Worm (Caenorhabditis elegans) whole organism, L3 larva: Measurements from ENCODE around the gene W02D7.8.

Experiments
- ZK546.5 ChIP-seq: sonication (generic microtip); optimal IDR thresholded peaks from 2 replicates; lab custom pipeline; 2017; ENCODE audit warnings: missing biosample characterization, missing genetic modification characterization
- ama-1 ChIP-seq: fragments of 150-350 bp; optimal IDR thresholded peaks from 2 replicates; lab custom pipeline; 2018
- ceh-16 ChIP-seq: sonication (generic microtip); optimal IDR thresholded peaks from 2 replicates; lab custom pipeline; 2017; ENCODE audit warnings: missing biosample characterization, missing genetic modification characterization
- ceh-28 ChIP-seq: fragments of 150-350 bp; optimal IDR thresholded peaks from 2 replicates; lab custom pipeline; 2014; ENCODE audit warnings: missing biosample characterization, missing genetic modification reagents, missing genetic modification characterization
- ceh-82 ChIP-seq: fragments of 150-350 bp; optimal IDR thresholded peaks from 2 replicates; lab custom pipeline; 2014; ENCODE audit warnings: missing biosample characterization, missing genetic modification characterization
- ceh-9 ChIP-seq: sonication (generic microtip); optimal IDR thresholded peaks from 2 replicates; lab custom pipeline; 2018; ENCODE audit warnings: missing biosample characterization, missing genetic modification characterization
- daf-12 ChIP-seq: fragments of 150-350 bp; optimal IDR thresholded peaks from 2 replicates; lab custom pipeline; 2014; ENCODE audit warnings: missing biosample characterization, missing genetic modification reagents, missing genetic modification characterization
- egl-5 ChIP-seq: fragments of 150-350 bp; optimal IDR thresholded peaks from 2 replicates; lab custom pipeline; 2017; ENCODE audit warnings: missing biosample characterization, missing genetic modification reagents, missing genetic modification characterization, inconsistent platforms
- elt-2 ChIP-seq: sonication (generic microtip); optimal IDR thresholded peaks from 2 replicates; lab custom pipeline; 2016; ENCODE audit warnings: missing genetic modification reagents, mild to moderate bottlenecking, missing genetic modification characterization, missing compliant biosample characterization
- fkh-10 ChIP-seq: sonication (generic microtip); optimal IDR thresholded peaks from 2 replicates; lab custom pipeline; 2017; ENCODE audit warnings: missing biosample characterization, missing genetic modification reagents, missing genetic modification characterization
- fkh-2 ChIP-seq: fragments of 150-350 bp; optimal IDR thresholded peaks from 2 replicates; lab custom pipeline; 2014; ENCODE audit warnings: missing biosample characterization, missing genetic modification reagents, missing genetic modification characterization
- fos-1 ChIP-seq: fragments of 150-350 bp; optimal IDR thresholded peaks from 2 replicates; lab custom pipeline; 2014; ENCODE audit warnings: missing biosample characterization, missing genetic modification characterization
- jun-1 ChIP-seq: fragments of 150-350 bp; optimal IDR thresholded peaks from 2 replicates; lab custom pipeline; 2014; ENCODE audit warnings: missing biosample characterization, missing genetic modification reagents, missing genetic modification characterization
- lin-15B ChIP-seq: fragments of 150-350 bp; optimal IDR thresholded peaks from 2 replicates; lab custom pipeline; 2014; ENCODE audit warnings: missing biosample characterization, missing genetic modification characterization
- lin-39 ChIP-seq: fragments of 150-350 bp; optimal IDR thresholded peaks from 2 replicates; lab custom pipeline; 2018; ENCODE audit warnings: missing biosample characterization, missing genetic modification reagents, missing genetic modification characterization
- lsy-12 ChIP-seq: sonication (generic microtip); optimal IDR thresholded peaks from 2 replicates; lab custom pipeline; 2016; ENCODE audit warnings: mild to moderate bottlenecking, missing genetic modification characterization, missing compliant biosample characterization
- mdl-1 ChIP-seq: fragments of 150-350 bp; optimal IDR thresholded peaks from 2 replicates; lab custom pipeline; 2014; ENCODE audit warnings: missing biosample characterization, missing genetic modification characterization
- mml-1 ChIP-seq: fragments of 150-350 bp; sonication (generic microtip); optimal IDR thresholded peaks from 3 replicates; lab custom pipeline; 2014; ENCODE audit warnings: missing biosample characterization, missing genetic modification characterization
- nfya-1 ChIP-seq: sonication (generic microtip); optimal IDR thresholded peaks from 2 replicates; lab custom pipeline; 2017; ENCODE audit warnings: missing genetic modification characterization, mild to moderate bottlenecking, missing compliant biosample characterization, antibody characterized with exemption, moderate library complexity; ENCODE audit not compliant: insufficient read depth
- nhr-11 ChIP-seq: fragments of 150-350 bp; optimal IDR thresholded peaks from 2 replicates; lab custom pipeline; 2014; ENCODE audit warnings: missing biosample characterization, missing genetic modification characterization
- nhr-23 ChIP-seq: fragments of 150-350 bp; optimal IDR thresholded peaks from 2 replicates; lab custom pipeline; 2014; ENCODE audit warnings: missing biosample characterization, missing genetic modification reagents, missing genetic modification characterization
- nhr-28 ChIP-seq: fragments of 150-350 bp; optimal IDR thresholded peaks from 2 replicates; lab custom pipeline; 2014; ENCODE audit warnings: missing biosample characterization, missing genetic modification characterization
- nhr-67 ChIP-seq: fragments of 150-350 bp; optimal IDR thresholded peaks from 2 replicates; lab custom pipeline; 2014; ENCODE audit warnings: missing biosample characterization, missing genetic modification characterization
- nhr-77 ChIP-seq: fragments of 150-350 bp; optimal IDR thresholded peaks from 2 replicates; lab custom pipeline; 2014; ENCODE audit warnings: missing biosample characterization, missing genetic modification characterization
- pha-4 ChIP-seq: fragments of 150-350 bp; optimal IDR thresholded peaks from 2 replicates; lab custom pipeline; 2014; ENCODE audit warnings: missing biosample characterization, missing genetic modification reagents, missing genetic modification characterization
- pqm-1 ChIP-seq: fragments of 150-350 bp; optimal IDR thresholded peaks from 2 replicates; lab custom pipeline; 2017; ENCODE audit warnings: missing biosample characterization, missing genetic modification characterization, inconsistent platforms
- sea-2 ChIP-seq: fragments of 150-350 bp; sonication (generic microtip); optimal IDR thresholded peaks from 4 replicates; lab custom pipeline; 2014; ENCODE audit warnings: missing biosample characterization, missing genetic modification reagents, missing genetic modification characterization
- skn-1 ChIP-seq: fragments of 150-350 bp; optimal IDR thresholded peaks from 2 replicates; lab custom pipeline; 2014; ENCODE audit warnings: missing biosample characterization, missing genetic modification characterization
- snpc-4 ChIP-seq: fragments of 150-350 bp; optimal IDR thresholded peaks from 2 replicates; lab custom pipeline; 2014; ENCODE audit warnings: missing biosample characterization, missing genetic modification characterization
- tbx-2 ChIP-seq: sonication (generic microtip); optimal IDR thresholded peaks from 2 replicates; lab custom pipeline; 2016; ENCODE audit warnings: mild to moderate bottlenecking, missing genetic modification characterization, missing compliant biosample characterization
- unc-39 ChIP-seq: sonication (generic microtip); optimal IDR thresholded peaks from 4 replicates; lab custom pipeline; 2017; ENCODE audit warnings: missing biosample characterization, missing genetic modification characterization
- unc-62 ChIP-seq: fragments of 150-350 bp; sonication (generic microtip); optimal IDR thresholded peaks from 4 replicates; lab custom pipeline; 2014; ENCODE audit warnings: missing biosample characterization, missing genetic modification reagents, missing genetic modification characterization
- zag-1 ChIP-seq: fragments of 150-350 bp; optimal IDR thresholded peaks from 2 replicates; lab custom pipeline; 2014; ENCODE audit warnings: missing biosample characterization, missing genetic modification characterization
- ztf-4 ChIP-seq: fragments of 150-350 bp; optimal IDR thresholded peaks from 2 replicates; lab custom pipeline; 2014; ENCODE audit warnings: missing biosample characterization, missing genetic modification characterization

Gene W02D7.8

DNA sequence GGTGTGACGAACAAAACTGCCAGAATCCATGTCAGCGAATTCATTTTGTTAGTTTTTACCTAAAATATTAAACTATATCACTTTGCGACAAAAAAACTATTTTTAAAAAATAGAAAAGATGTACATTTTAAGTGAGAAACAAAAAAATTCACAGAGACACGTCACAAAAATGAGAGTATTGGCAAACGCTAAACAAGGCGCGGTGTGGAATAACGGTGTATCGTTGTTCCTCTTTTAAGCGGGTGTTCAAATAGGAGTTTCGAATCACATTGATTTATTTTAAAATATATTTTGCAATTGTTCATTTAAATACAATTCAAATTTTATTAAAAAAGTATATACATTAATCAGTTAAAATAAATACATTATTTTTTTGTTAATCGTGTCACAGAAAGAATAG lies 3.7 kb downstream of the W02D7.8 start, which contains the start of gene sel-9 (continued):
- TF ChIP-seq tbx-2 (tag; lab: Kevin White, UChicago), result no peak
- no peak for TF ChIP-seq mdl-1 (tag; lab: Kevin White, UChicago)
- TF ChIP-seq fos-1 (tag; lab: Kevin White, UChicago), result no peak
- TF ChIP-seq skn-1 (tag; lab: Kevin White, UChicago), result peak; percentile 16
- TF ChIP-seq zag-1 (tag; lab: Kevin White, UChicago), result no peak
- no peak for TF ChIP-seq unc-39 (tag; lab: Kevin White, UChicago)
- no peak for TF ChIP-seq fkh-2 (tag; lab: Kevin White, UChicago)
- TF ChIP-seq snpc-4 (tag; lab: Kevin White, UChicago), result no peak
- TF ChIP-seq nhr-67 (tag; lab: Kevin White, UChicago), result no peak
- TF ChIP-seq unc-62, result no peak
- peak; percentile 54 for TF ChIP-seq nfya-1 (tag; lab: Kevin White, UChicago)
- TF ChIP-seq nhr-11 (tag; lab: Kevin White, UChicago), result no peak

DNA sequence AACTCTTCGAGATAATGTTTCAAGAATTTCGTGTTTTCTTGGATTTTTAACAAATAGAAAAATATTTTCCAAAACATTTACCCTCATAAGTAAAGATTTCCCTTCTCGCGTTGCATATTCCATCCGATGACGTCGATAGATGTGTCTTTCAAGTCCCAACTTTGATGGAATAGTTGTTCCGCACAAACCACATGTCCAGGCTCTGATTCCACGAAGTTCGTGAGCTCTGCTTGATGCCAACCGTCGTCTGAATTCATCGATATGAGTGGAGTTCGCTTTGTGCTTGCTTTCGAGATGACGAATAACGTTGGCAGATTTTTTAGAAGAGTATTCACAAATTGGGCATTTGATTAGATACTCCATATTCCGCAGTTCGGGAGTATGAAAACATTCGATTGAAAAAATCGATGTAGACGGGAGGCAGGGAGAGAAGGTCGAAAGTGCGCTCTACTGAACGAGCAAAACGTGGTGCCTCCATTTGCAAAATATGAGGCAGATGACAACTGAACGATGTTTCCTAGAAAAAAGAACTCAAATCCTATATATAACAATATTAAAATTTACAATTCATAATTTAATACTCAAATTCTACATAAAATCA lies 5.2 kb downstream of the W02D7.8 start, which contains the start of gene W02D7.6:
W02D7.6 (minus strand) TSS at position 573 of the 601 bp plus-strand sequence.
- no peak for TF ChIP-seq lin-39
- TF ChIP-seq lin-15B (tag; lab: Kevin White, UChicago), result peak; percentile 26
- no peak for TF ChIP-seq sea-2 (GFP tag; lab: Kevin White, UChicago)
- peak; percentile 70 for TF ChIP-seq ama-1
- peak; percentile 23 for TF ChIP-seq pha-4 (tag; lab: Kevin White, UChicago)
- no peak for TF ChIP-seq daf-12 (tag; lab: Kevin White, UChicago)
- TF ChIP-seq egl-5 (tag; lab: Kevin White, UChicago), result no peak
- TF ChIP-seq nfya-1 (tag; lab: Kevin White, UChicago), result peak; percentile 19
- peak; percentile 13 for TF ChIP-seq elt-2 (tag; lab: Kevin White, UChicago)
- TF ChIP-seq nhr-23 (tag; lab: Kevin White, UChicago), result peak; percentile 5
- no peak for TF ChIP-seq ceh-16 (tag; lab: Kevin White, UChicago)
- TF ChIP-seq snpc-4 (tag; lab: Kevin White, UChicago), result peak; percentile 38
- TF ChIP-seq unc-62, result no peak
- peak; percentile 8 for TF ChIP-seq pqm-1 (tag; lab: Kevin White, UChicago)
- TF ChIP-seq ceh-9 (tag; lab: Kevin White, UChicago), result no peak
- peak; percentile 22 for TF ChIP-seq ceh-28 (tag; lab: Kevin White, UChicago)
- no peak for TF ChIP-seq nhr-77 (tag; lab: Kevin White, UChicago)
- TF ChIP-seq nhr-28, result no peak
- TF ChIP-seq lsy-12 (tag; lab: Kevin White, UChicago), result no peak
- no peak for TF ChIP-seq mdl-1 (tag; lab: Kevin White, UChicago)

DNA sequence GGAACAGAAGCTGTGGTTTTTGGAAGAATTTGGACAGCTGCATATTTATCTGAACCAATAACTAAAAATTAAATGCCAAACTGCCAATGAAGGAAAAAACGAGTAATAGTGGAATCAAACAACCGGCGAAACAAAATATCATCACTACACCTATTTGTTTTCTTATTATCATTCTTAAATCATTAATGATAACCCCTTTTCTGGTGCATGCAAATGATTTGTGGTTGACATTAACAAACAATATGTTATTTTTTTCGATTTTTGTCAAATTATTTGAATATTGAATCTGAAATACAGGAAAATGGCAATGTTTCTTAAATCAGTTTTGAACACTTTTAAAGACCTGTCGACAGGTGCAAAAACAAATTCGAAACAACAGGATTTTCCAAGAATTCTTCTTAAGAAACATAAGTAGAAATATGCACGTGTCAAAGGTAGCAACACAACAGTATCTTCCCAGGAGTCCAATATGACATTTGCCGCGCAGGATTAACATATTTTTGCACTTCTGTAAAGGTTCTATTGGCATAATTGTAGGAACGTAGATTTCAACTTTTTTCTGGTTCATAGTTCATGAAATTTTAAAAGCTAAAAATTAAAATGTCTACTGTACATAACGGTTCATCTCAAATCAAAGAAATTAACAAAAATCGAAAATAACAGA lies 6.9 kb downstream of the W02D7.8 start, which contains the start of gene W02D7.5:
W02D7.5 (minus strand) TSS at position 51 of the 664 bp plus-strand sequence.
- TF ChIP-seq unc-39 (tag; lab: Kevin White, UChicago), result no peak

DNA sequence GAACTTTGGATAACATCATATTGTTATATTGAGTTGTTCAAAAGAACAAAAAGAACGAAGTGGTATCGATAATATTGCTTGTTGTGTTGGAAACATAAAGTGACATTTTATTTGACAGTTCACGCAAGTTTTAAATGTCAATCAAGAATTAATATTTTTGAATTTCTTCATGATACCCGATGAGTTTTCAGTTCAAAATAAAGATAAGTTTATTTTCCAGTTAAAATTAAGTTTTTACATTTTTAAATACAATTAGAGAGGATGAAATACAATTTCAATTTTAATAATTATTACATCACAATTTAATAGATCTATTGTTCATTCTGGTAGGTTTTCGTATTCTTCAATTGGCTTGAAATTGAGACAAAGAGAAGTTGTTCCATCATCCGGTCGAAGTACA lies 8.8 kb downstream of the W02D7.8 start, which contains the start of gene W02D7.4:
W02D7.4 (minus strand) TSS at position 101 of the 400 bp plus-strand sequence.
- TF ChIP-seq fkh-10 (GFP tag; lab: Kevin White, UChicago) (no peak), nhr-77 (tag; lab: Kevin White, UChicago) (no peak), mml-1 (tag; lab: Kevin White, UChicago) (no peak), lin-39 (no peak), ceh-82 (tag; lab: Kevin White, UChicago) (no peak), unc-62 (no peak), ZK546.5 (tag; lab: Kevin White, UChicago) (no peak), pha-4 (tag; lab: Kevin White, UChicago) (no peak), jun-1 (tag; lab: Kevin White, UChicago) (no peak), ztf-4 (tag; lab: Kevin White, UChicago) (no peak), tbx-2 (tag; lab: Kevin White, UChicago) (no peak), ceh-9 (tag; lab: Kevin White, UChicago) (no peak)
